Worm (Caenorhabditis elegans): ENCODE measurements around the gene spsb-2.

spsb-2 gene

DNA sequence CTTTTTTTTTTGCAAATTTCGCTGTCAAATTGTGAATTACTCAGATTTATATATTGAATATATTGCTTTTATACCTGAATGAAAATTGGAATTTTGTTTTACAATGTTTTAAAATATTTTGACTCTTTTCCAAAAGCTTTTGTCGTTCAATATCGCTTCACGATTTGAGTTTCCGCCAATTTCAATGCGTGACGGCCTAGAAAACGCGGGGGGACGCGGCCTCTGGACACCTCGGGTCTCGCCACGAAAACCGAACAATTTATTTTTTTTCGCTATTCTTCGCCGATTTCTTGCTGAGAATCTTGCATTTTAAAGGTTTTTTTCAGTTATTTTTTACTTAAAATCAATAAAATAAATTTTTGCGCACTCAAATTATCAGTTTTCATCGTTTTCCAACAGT is 2.6 kb downstream of the spsb-2 start, which contains the start of gene Y46E12BL.2 (continued):
- TF ChIP-seq ceh-58 (GFP tag; IDR thresholded peaks at IDR 0.05) (no peak), ZK185.1 (tag; optimal IDR thresholded peaks at IDR 0.05; ENCODE audit: poor library complexity, severe bottlenecking) (no peak), lsl-1 (GFP tag; optimal IDR thresholded peaks at IDR 0.05) (peak; percentile 74), chd-7 (tag; optimal IDR thresholded peaks at IDR 0.05) (peak; percentile 37), nhr-80 (tag; optimal IDR thresholded peaks at IDR 0.05) (peak; percentile 12), bed-1 (GFP tag; IDR thresholded peaks at IDR 0.05) (no peak), sdz-38 (tag; optimal IDR thresholded peaks at IDR 0.05) (no peak), dox-1 (GFP tag; IDR thresholded peaks at IDR 0.05) (peak; percentile 92), tbp1 (GFP tag; optimal IDR thresholded peaks at IDR 0.05) (peak; percentile 55), mcd-1 (GFP tag; IDR thresholded peaks at IDR 0.05) (peak; percentile 78), dpff-1 (tag; optimal IDR thresholded peaks at IDR 0.05) (no peak), attf-5 (GFP tag; optimal IDR thresholded peaks at IDR 0.05) (peak; percentile 53), xnd-1 (tag; optimal IDR thresholded peaks at IDR 0.05) (peak; percentile 12), dpl-1 (GFP tag; optimal IDR thresholded peaks at IDR 0.05) (peak; percentile 80), let-526 (GFP tag; IDR thresholded peaks at IDR 0.05) (peak; percentile 70; the same call in 1 of the 2 replicates), ztf-25 (GFP tag; IDR thresholded peaks at IDR 0.05) (peak; percentile 61; the same call in 1 of the 2 replicates), unc-130 (GFP tag; optimal IDR thresholded peaks at IDR 0.05) (peak; percentile 80), lin-35 (GFP tag; optimal IDR thresholded peaks at IDR 0.05) (peak; percentile 34 to 89 (median 62)), snpc-3.4 (tag; optimal IDR thresholded peaks at IDR 0.05) (peak; percentile 46), nfyb-1 (GFP tag; IDR thresholded peaks at IDR 0.05) (peak; percentile 48; the same call in 1 of the 2 replicates), F49E8.2 (tag; optimal IDR thresholded peaks at IDR 0.05; ENCODE audit: insufficient read depth) (peak; percentile 9), him-1 (tag; optimal IDR thresholded peaks at IDR 0.05) (no peak), F52B5.7 (tag; optimal IDR thresholded peaks at IDR 0.05) (no peak), ekl-4 (GFP tag; IDR thresholded peaks at IDR 0.05) (peak; percentile 55; the same call in 1 of the 2 replicates), ceh-27 (GFP tag; optimal IDR thresholded peaks at IDR 0.05) (peak; percentile 81), aptf-3 (GFP tag; IDR thresholded peaks at IDR 0.05) (no peak), B0035.1 (tag; optimal IDR thresholded peaks at IDR 0.05) (no peak), T26A5.8 (tag; optimal IDR thresholded peaks at IDR 0.05) (no peak), F39B2.1 (GFP tag; IDR thresholded peaks at IDR 0.05) (peak; percentile 51; the same call in 1 of the 2 replicates), lin-40 (tag; optimal IDR thresholded peaks at IDR 0.05) (peak; percentile 24), lsy-27 (tag; optimal IDR thresholded peaks at IDR 0.05; ENCODE audit: borderline replicate concordance, insufficient read depth) (no peak), nhr-27 (tag; optimal IDR thresholded peaks at IDR 0.05) (no peak), Y53F4B.3 (GFP tag; IDR thresholded peaks at IDR 0.05) (0 out of 2 replicates have a peak, but pooled peaks have one; percentile 8), madf-8 (GFP tag; conservative IDR thresholded peaks at IDR 0.05) (peak; percentile 68), hsf-1 (GFP tag; IDR thresholded peaks at IDR 0.05) (peak; percentile 54; the same call in 1 of the 2 replicates)

DNA sequence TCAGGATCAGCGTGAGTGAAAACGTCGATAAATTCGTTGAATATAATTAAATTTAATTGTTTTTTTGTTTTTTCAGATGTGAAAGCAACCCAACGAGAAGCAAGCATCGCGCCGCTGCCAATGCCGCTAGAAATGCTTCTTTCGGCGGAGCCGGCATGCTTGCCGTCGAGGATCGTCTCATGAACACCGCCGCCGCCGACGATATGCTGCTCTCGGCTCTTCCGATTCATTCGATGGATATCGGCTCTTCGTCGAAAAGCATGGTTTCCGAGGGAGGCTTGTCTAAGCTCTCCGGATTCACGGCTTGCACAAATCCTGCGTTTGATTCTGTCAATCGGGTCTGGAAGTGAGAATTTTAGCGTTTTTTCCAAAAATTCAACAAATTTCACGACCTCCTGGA is 3.1 kb downstream of the spsb-2 start:
- 0 out of 2 replicates have a peak, but pooled peaks have one; percentile 13 for TF ChIP-seq mcd-1 (GFP tag; IDR thresholded peaks at IDR 0.05)
- no peak for TF ChIP-seq dpff-1 (tag; optimal IDR thresholded peaks at IDR 0.05)
- peak; percentile 10; the same call in 1 of the 2 replicates for TF ChIP-seq egrh-3 (GFP tag; IDR thresholded peaks at IDR 0.05)
- TF ChIP-seq bed-1 (GFP tag; IDR thresholded peaks at IDR 0.05) = 0 out of 2 replicates have a peak, but pooled peaks have one; percentile 10
- no peak for TF ChIP-seq sptf-2 (GFP tag; optimal IDR thresholded peaks at IDR 0.05)
- peak; percentile 33; the same call in 1 of the 2 replicates for TF ChIP-seq nfyb-1 (GFP tag; IDR thresholded peaks at IDR 0.05)
- peak; percentile 62; the same call in 1 of the 2 replicates for TF ChIP-seq zfh-2 (GFP tag; conservative IDR thresholded peaks at IDR 0.05)
- no peak for TF ChIP-seq attf-3 (GFP tag; conservative IDR thresholded peaks at IDR 0.05)
